Worm (Caenorhabditis elegans) whole organism, L4 larva: ENCODE measurements around the gene F07A11.4.

Source experiments
- F10B5.3 ChIP-seq: sonication (generic microtip); optimal IDR thresholded peaks from 2 replicates; lab custom pipeline; 2016; ENCODE audit warnings: mild to moderate bottlenecking, missing genetic modification characterization, missing compliant biosample characterization
- F26F4.8 ChIP-seq: fragments of 200-800 bp; sonication (Bioruptor generic); conservative IDR thresholded peaks from 2 replicates; pipeline ENCODE4 v1.3.6; 2022; ENCODE audit warnings: missing genetic modification characterization, missing compliant biosample characterization
- F44E2.7 ChIP-seq: fragments of 200-800 bp; sonication (Bioruptor generic); IDR thresholded peaks from 2 replicates; pipeline ENCODE4 v2.1.2; 2022; ENCODE audit warnings: missing genetic modification characterization, missing compliant biosample characterization
- R02D3.7 ChIP-seq: fragments of 150-350 bp; sonication (generic microtip); optimal IDR thresholded peaks from 3 replicates; lab custom pipeline; 2014; ENCODE audit warnings: missing biosample characterization, missing genetic modification characterization
- T20F7.1 ChIP-seq: fragments of 200-800 bp; sonication (Bioruptor generic); optimal IDR thresholded peaks from 2 replicates; lab custom pipeline; 2018; ENCODE audit warnings: mild to moderate bottlenecking, missing genetic modification characterization, missing compliant biosample characterization
- T26A8.4 ChIP-seq: fragments of 200-800 bp; sonication (Bioruptor generic); IDR thresholded peaks from 2 replicates; pipeline ENCODE4 v1.3.6; 2022; ENCODE audit warnings: missing genetic modification characterization, missing compliant biosample characterization
- Y105C5A.15 ChIP-seq: fragments of 200-800 bp; sonication (Bioruptor generic); IDR thresholded peaks from 2 replicates; pipeline ENCODE4 v1.3.6; 2022; ENCODE audit warnings: missing genetic modification characterization, missing compliant biosample characterization
- Y75B8A.6 ChIP-seq: fragments of 200-800 bp; sonication (Bioruptor generic); IDR thresholded peaks from 2 replicates; pipeline ENCODE4 v1.3.6; 2022; ENCODE audit warnings: missing genetic modification reagents, missing genetic modification characterization, missing compliant biosample characterization
- ZK337.2 ChIP-seq: fragments of 200-800 bp; sonication (Bioruptor generic); IDR thresholded peaks from 2 replicates; pipeline ENCODE4 v1.3.6; 2022; ENCODE audit warnings: missing genetic modification reagents, missing genetic modification characterization, missing compliant biosample characterization
- aha-1 ChIP-seq: fragments of 150-350 bp; peaks from one replicate; lab custom pipeline; 2014; ENCODE audit warnings: missing biosample characterization, missing genetic modification characterization
- ceh-20 ChIP-seq: fragments of 200-800 bp; sonication (Bioruptor generic); IDR thresholded peaks from 2 replicates; pipeline ENCODE4 v1.3.6; 2022; ENCODE audit warnings: missing genetic modification reagents, missing genetic modification characterization, missing compliant biosample characterization
- ceh-62 ChIP-seq: sonication (generic microtip); optimal IDR thresholded peaks from 2 replicates; lab custom pipeline; 2017; ENCODE audit warnings: missing biosample characterization, missing genetic modification characterization
- ceh-82 ChIP-seq: sonication (generic microtip); optimal IDR thresholded peaks from 2 replicates; lab custom pipeline; 2017; ENCODE audit warnings: missing biosample characterization, missing genetic modification characterization
- cey-2 ChIP-seq: sonication (generic microtip); optimal IDR thresholded peaks from 3 replicates; lab custom pipeline; 2017; ENCODE audit warnings: missing genetic modification characterization, mild to moderate bottlenecking, missing compliant biosample characterization, antibody characterized with exemption, borderline replicate concordance; ENCODE audit not compliant: insufficient read depth
- ctbp-1 ChIP-seq: fragments of 200-800 bp; sonication (Bioruptor generic); IDR thresholded peaks from 2 replicates; pipeline ENCODE4 v1.3.6; 2022; ENCODE audit warnings: missing genetic modification reagents, missing genetic modification characterization, missing compliant biosample characterization
- daf-12 ChIP-seq: fragments of 150-350 bp; optimal IDR thresholded peaks from 2 replicates; lab custom pipeline; 2014; ENCODE audit warnings: missing biosample characterization, missing genetic modification reagents, missing genetic modification characterization
- daf-16 ChIP-seq, 3 experiments: sonication (generic microtip); optimal IDR thresholded peaks; 2 replicates each; lab custom pipeline; 2016 to 2017; ENCODE audit warnings: missing genetic modification characterization in 3 of 3, missing genetic modification reagents in 3 of 3, mild to moderate bottlenecking in 2 of 3, missing compliant biosample characterization in 2 of 3, missing biosample characterization in 1 of 3, moderate library complexity in 1 of 3
- daf-8 ChIP-seq: fragments of 200-800 bp; sonication (Bioruptor generic); IDR thresholded peaks from 2 replicates; pipeline ENCODE4 v1.3.6; 2022; ENCODE audit warnings: missing genetic modification characterization, missing compliant biosample characterization
- dmd-6 ChIP-seq: fragments of 200-800 bp; sonication (Bioruptor generic); IDR thresholded peaks from 2 replicates; pipeline ENCODE4 v1.3.6; 2022; ENCODE audit warnings: missing genetic modification reagents, missing genetic modification characterization, missing compliant biosample characterization
- dmd-9 ChIP-seq: fragments of 200-800 bp; sonication (Bioruptor generic); IDR thresholded peaks from 2 replicates; pipeline ENCODE4 v1.3.6; 2022; ENCODE audit warnings: missing genetic modification reagents, missing genetic modification characterization, missing compliant biosample characterization
- dpl-1 ChIP-seq: fragments of 150-350 bp; optimal IDR thresholded peaks from 2 replicates; lab custom pipeline; 2014; ENCODE audit warnings: missing biosample characterization, missing genetic modification reagents, missing genetic modification characterization
- hlh-30 ChIP-seq: sonication (generic microtip); optimal IDR thresholded peaks from 2 replicates; lab custom pipeline; 2017; ENCODE audit warnings: antibody characterized with exemption, mild to moderate bottlenecking, missing genetic modification characterization, missing compliant biosample characterization; ENCODE audit not compliant: insufficient read depth
- hmg-1.1 ChIP-seq: fragments of 200-800 bp; sonication (Bioruptor generic); IDR thresholded peaks from 2 replicates; pipeline ENCODE4 v1.3.6; 2022; ENCODE audit warnings: missing genetic modification reagents, missing genetic modification characterization, missing compliant biosample characterization
- lim-7 ChIP-seq: fragments of 200-800 bp; sonication (Bioruptor generic); IDR thresholded peaks from 2 replicates; pipeline ENCODE4 v1.3.6; 2022; ENCODE audit warnings: missing genetic modification characterization, missing compliant biosample characterization
- lin-13 ChIP-seq: fragments of 150-350 bp; optimal IDR thresholded peaks from 2 replicates; lab custom pipeline; 2014; ENCODE audit warnings: missing biosample characterization, missing genetic modification reagents, missing genetic modification characterization
- lin-38 ChIP-seq: fragments of 200-800 bp; sonication (Bioruptor generic); IDR thresholded peaks from 2 replicates; pipeline ENCODE4 v1.3.6; 2022; ENCODE audit warnings: missing genetic modification reagents, missing genetic modification characterization, missing compliant biosample characterization
- lsy-2 ChIP-seq, 2 experiments: fragments of 150-350 bp in 1 of 2; sonication (generic microtip) in 1 of 2; optimal IDR thresholded peaks; 2 replicates each; lab custom pipeline; 2014 to 2017; ENCODE audit warnings: missing biosample characterization in 2 of 2, missing genetic modification characterization in 2 of 2
- mdl-1 ChIP-seq, 2 experiments: fragments of 150-350 bp in 1 of 2; sonication (generic microtip) in 1 of 2; optimal IDR thresholded peaks; 2 replicates each; lab custom pipeline; 2014 to 2017; ENCODE audit warnings: missing biosample characterization in 2 of 2, missing genetic modification characterization in 2 of 2
- mdt-29 ChIP-seq: fragments of 200-800 bp; sonication (Bioruptor generic); IDR thresholded peaks from 2 replicates; pipeline ENCODE4 v1.3.6; 2022; ENCODE audit warnings: missing genetic modification reagents, missing genetic modification characterization, missing compliant biosample characterization
- mep-1 ChIP-seq: fragments of 150-350 bp; sonication (generic microtip); optimal IDR thresholded peaks from 3 replicates; lab custom pipeline; 2014; ENCODE audit warnings: missing biosample characterization, missing genetic modification characterization
- mes-2 ChIP-seq: sonication (generic microtip); optimal IDR thresholded peaks from 2 replicates; lab custom pipeline; 2016; ENCODE audit warnings: missing genotype, mild to moderate bottlenecking, missing genetic modification characterization, missing compliant biosample characterization; ENCODE audit not compliant: poor library complexity, severe bottlenecking
- mxl-2 ChIP-seq: fragments of 200-800 bp; sonication (Bioruptor generic); conservative IDR thresholded peaks from 2 replicates; pipeline ENCODE4 v1.3.6; 2022; ENCODE audit warnings: missing genetic modification reagents, missing genetic modification characterization, missing compliant biosample characterization
- mxl-3 ChIP-seq: fragments of 200-800 bp; sonication (Bioruptor generic); optimal IDR thresholded peaks from 2 replicates; lab custom pipeline; 2018; ENCODE audit warnings: mild to moderate bottlenecking, missing genetic modification characterization, missing compliant biosample characterization
- nhr-10 ChIP-seq: fragments of 150-350 bp; optimal IDR thresholded peaks from 2 replicates; lab custom pipeline; 2014; ENCODE audit warnings: missing biosample characterization, missing genetic modification characterization
- nhr-102 ChIP-seq: sonication (generic microtip); optimal IDR thresholded peaks from 2 replicates; lab custom pipeline; 2016; ENCODE audit warnings: mild to moderate bottlenecking, missing genetic modification characterization, moderate library complexity, missing compliant biosample characterization
- nhr-11 ChIP-seq: fragments of 150-350 bp; optimal IDR thresholded peaks from 2 replicates; lab custom pipeline; 2014; ENCODE audit warnings: missing biosample characterization, missing genetic modification characterization
- nhr-25 ChIP-seq: sonication (generic microtip); optimal IDR thresholded peaks from 2 replicates; lab custom pipeline; 2017; ENCODE audit warnings: missing genetic modification characterization, mild to moderate bottlenecking, missing compliant biosample characterization, antibody characterized with exemption, moderate library complexity, borderline replicate concordance; ENCODE audit not compliant: insufficient read depth
- nhr-41 ChIP-seq: fragments of 200-800 bp; sonication (Bioruptor generic); IDR thresholded peaks from 2 replicates; pipeline ENCODE4 v1.3.6; 2022; ENCODE audit warnings: missing genetic modification reagents, missing genetic modification characterization, missing compliant biosample characterization
- pha-4 ChIP-seq, 2 experiments: fragments of 150-350 bp in 1 of 2; fragments of 200-800 bp in 1 of 2; sonication (Bioruptor generic) in 1 of 2; IDR thresholded peaks in 1 of 2; optimal IDR thresholded peaks in 1 of 2; 2 replicates each; pipeline versions ENCODE4 v1.3.6 to Lab custom; 2014 to 2022; ENCODE audit warnings: missing genetic modification characterization in 2 of 2, missing genetic modification reagents in 2 of 2, missing biosample characterization in 1 of 2, missing compliant biosample characterization in 1 of 2
- rbr-2 ChIP-seq: sonication (generic microtip); optimal IDR thresholded peaks from 2 replicates; lab custom pipeline; 2016; ENCODE audit warnings: missing genotype, missing genetic modification characterization, missing compliant biosample characterization
- saeg-2 ChIP-seq: fragments of 200-800 bp; sonication (Bioruptor generic); IDR thresholded peaks from 2 replicates; pipeline ENCODE4 v1.3.6; 2022; ENCODE audit warnings: missing genetic modification reagents, missing genetic modification characterization, missing compliant biosample characterization
- sdz-12 ChIP-seq: fragments of 200-800 bp; sonication (Bioruptor generic); optimal IDR thresholded peaks from 2 replicates; lab custom pipeline; 2018; ENCODE audit warnings: mild to moderate bottlenecking, missing genetic modification characterization, missing compliant biosample characterization
- set-16 ChIP-seq: fragments of 200-800 bp; sonication (Bioruptor generic); IDR thresholded peaks from 2 replicates; pipeline ENCODE4 v1.3.6; 2022; ENCODE audit warnings: missing genetic modification reagents, missing genetic modification characterization, missing compliant biosample characterization
- skn-1 ChIP-seq: fragments of 150-350 bp; optimal IDR thresholded peaks from 2 replicates; lab custom pipeline; 2014; ENCODE audit warnings: missing biosample characterization, missing genetic modification characterization
- spr-1 ChIP-seq: sonication (generic microtip); optimal IDR thresholded peaks from 2 replicates; lab custom pipeline; 2016; ENCODE audit warnings: mild to moderate bottlenecking, missing genetic modification characterization, missing compliant biosample characterization
- tag-97 ChIP-seq: fragments of 200-800 bp; sonication (Bioruptor generic); IDR thresholded peaks from 2 replicates; pipeline ENCODE4 v1.3.6; 2022; ENCODE audit warnings: missing genetic modification characterization, missing compliant biosample characterization
- tra-1 ChIP-seq: fragments of 200-800 bp; sonication (Bioruptor generic); IDR thresholded peaks from 2 replicates; pipeline ENCODE4 v1.3.6; 2022; ENCODE audit warnings: missing genetic modification reagents, missing genetic modification characterization, missing compliant biosample characterization
- unc-39 ChIP-seq: sonication (generic microtip); optimal IDR thresholded peaks from 2 replicates; lab custom pipeline; 2017; ENCODE audit warnings: missing biosample characterization, missing genetic modification characterization
- zfp-2 ChIP-seq: sonication (generic microtip); optimal IDR thresholded peaks from 2 replicates; lab custom pipeline; 2016; ENCODE audit warnings: mild to moderate bottlenecking, missing genetic modification characterization, missing compliant biosample characterization
- zip-2 ChIP-seq: fragments of 150-350 bp; optimal IDR thresholded peaks from 2 replicates; lab custom pipeline; 2014; ENCODE audit warnings: missing biosample characterization, missing genetic modification characterization

F07A11.4 gene

ce11 chrII:11652679-11653174 lies 51.9 kb downstream of the F07A11.4 start, which contains the start of the genes rad-23 and rpn-12 (continued):
- peak; percentile 74 for TF ChIP-seq mes-2 (tag; lab: Kevin White, UChicago)
- no peak for TF ChIP-seq skn-1 (tag; lab: Kevin White, UChicago)
- TF ChIP-seq zip-2 (tag; lab: Kevin White, UChicago), result no peak
- no peak for TF ChIP-seq lim-7
- no peak for TF ChIP-seq mxl-3
- TF ChIP-seq lin-13 (GFP tag; lab: Kevin White, UChicago), result peak; percentile 32
- no peak for TF ChIP-seq F44E2.7 (GFP tag; lab: Robert Waterston, UW)
- TF ChIP-seq nhr-102 (tag; lab: Kevin White, UChicago), result no peak
- TF ChIP-seq daf-16 (GFP tag; optimal IDR thresholded peaks at IDR 0.05; lab: Kevin White, UChicago), result no peak
- peak; percentile 72 for TF ChIP-seq daf-16 (tag; optimal IDR thresholded peaks at IDR 0.05; lab: Kevin White, UChicago)
- no peak for TF ChIP-seq tra-1 (GFP tag; lab: Robert Waterston, UW)
- TF ChIP-seq ZK337.2 (GFP tag; lab: Robert Waterston, UW), result no peak
- TF ChIP-seq mxl-2 (GFP tag; lab: Robert Waterston, UW), result no peak
- peak; percentile 81 for TF ChIP-seq R02D3.7
- peak; percentile 39 for TF ChIP-seq nhr-25
- no peak for TF ChIP-seq Y105C5A.15 (GFP tag; lab: Robert Waterston, UW)
- TF ChIP-seq nhr-41 (GFP tag; lab: Robert Waterston, UW), result no peak
- no peak for TF ChIP-seq spr-1 (tag; lab: Kevin White, UChicago)
- TF ChIP-seq mdl-1 (tag; optimal IDR thresholded peaks at IDR 0.05; lab: Kevin White, UChicago), result peak in 1 of 2 experiments; percentile 27
- no peak for TF ChIP-seq saeg-2 (GFP tag; lab: Robert Waterston, UW)
- no peak for TF ChIP-seq dmd-6
- TF ChIP-seq dpl-1 (GFP tag; lab: Kevin White, UChicago), result peak; percentile 71
- no peak for TF ChIP-seq T26A8.4 (GFP tag; lab: Robert Waterston, UW)
- TF ChIP-seq ceh-62, result no peak
- no peak for TF ChIP-seq unc-39
- TF ChIP-seq mdt-29 (GFP tag; lab: Robert Waterston, UW), result no peak
- no peak for TF ChIP-seq dmd-9
- TF ChIP-seq zfp-2 (tag; lab: Kevin White, UChicago), result no peak
- TF ChIP-seq lsy-2 (tag; optimal IDR thresholded peaks at IDR 0.05; lab: Kevin White, UChicago), result peak in 1 of 2 experiments; percentile 90
- TF ChIP-seq lin-38, result no peak
- TF ChIP-seq ceh-20, result no peak
- no peak for TF ChIP-seq sdz-12
- no peak for TF ChIP-seq set-16 (GFP tag; lab: Robert Waterston, UW)
- TF ChIP-seq pha-4 (GFP tag; IDR thresholded peaks at IDR 0.05; lab: Robert Waterston, UW), result no peak
- TF ChIP-seq pha-4 (tag; optimal IDR thresholded peaks at IDR 0.05; lab: Kevin White, UChicago), result peak; percentile 75
- TF ChIP-seq F26F4.8 (GFP tag; lab: Robert Waterston, UW), result no peak
- peak; percentile 1 for TF ChIP-seq rbr-2 (tag; lab: Kevin White, UChicago)
- no peak for TF ChIP-seq Y75B8A.6 (GFP tag; lab: Robert Waterston, UW)
- TF ChIP-seq aha-1 (tag; lab: Kevin White, UChicago), result peak; percentile 65
- TF ChIP-seq ceh-82 (tag; lab: Kevin White, UChicago), result no peak
- peak; percentile 85 for TF ChIP-seq hlh-30
- no peak for TF ChIP-seq nhr-11
- TF ChIP-seq tag-97 (GFP tag; lab: Robert Waterston, UW), result no peak
- TF ChIP-seq mep-1 (tag; lab: Kevin White, UChicago), result no peak
- no peak for TF ChIP-seq nhr-10 (tag; lab: Kevin White, UChicago)
- TF ChIP-seq F10B5.3 (tag; lab: Kevin White, UChicago), result no peak
- no peak for TF ChIP-seq cey-2 (tag; lab: Kevin White, UChicago)
- TF ChIP-seq daf-12 (tag; lab: Kevin White, UChicago), result no peak
- no peak for TF ChIP-seq T20F7.1 (GFP tag; lab: Kevin White, UChicago)
- TF ChIP-seq hmg-1.1, result no peak
- no peak for TF ChIP-seq ctbp-1 (GFP tag; lab: Robert Waterston, UW)
- TF ChIP-seq daf-8 (GFP tag; lab: Robert Waterston, UW), result no peak
